Worm (Caenorhabditis elegans) whole organism, L4 larva: ENCODE measurements around the gene fbxb-39.

Source experiments
- D1046.2 ChIP-seq: fragments of 200-800 bp; sonication (Bioruptor generic); IDR thresholded peaks from 2 replicates; pipeline ENCODE4 v1.3.6; 2022; ENCODE audit warnings: missing genetic modification characterization, missing compliant biosample characterization
- F10B5.3 ChIP-seq: sonication (generic microtip); optimal IDR thresholded peaks from 2 replicates; lab custom pipeline; 2016; ENCODE audit warnings: mild to moderate bottlenecking, missing genetic modification characterization, missing compliant biosample characterization
- F37D6.2 ChIP-seq: sonication (generic microtip); optimal IDR thresholded peaks from 2 replicates; lab custom pipeline; 2016; ENCODE audit warnings: mild to moderate bottlenecking, missing genetic modification characterization, missing compliant biosample characterization
- F44E2.7 ChIP-seq: fragments of 200-800 bp; sonication (Bioruptor generic); IDR thresholded peaks from 2 replicates; pipeline ENCODE4 v2.1.2; 2022; ENCODE audit warnings: missing genetic modification characterization, missing compliant biosample characterization
- F49E8.2 ChIP-seq: sonication (generic microtip); optimal IDR thresholded peaks from 2 replicates; lab custom pipeline; 2016; ENCODE audit warnings: missing compliant biosample characterization, mild to moderate bottlenecking, missing genetic modification characterization, borderline replicate concordance
- Y5F2A.4 ChIP-seq: fragments of 200-800 bp; sonication (Bioruptor generic); optimal IDR thresholded peaks from 2 replicates; lab custom pipeline; 2018; ENCODE audit warnings: mild to moderate bottlenecking, missing genetic modification characterization, missing compliant biosample characterization
- Y75B8A.6 ChIP-seq: fragments of 200-800 bp; sonication (Bioruptor generic); IDR thresholded peaks from 2 replicates; pipeline ENCODE4 v1.3.6; 2022; ENCODE audit warnings: missing genetic modification reagents, missing genetic modification characterization, missing compliant biosample characterization
- ama-1 ChIP-seq: fragments of 150-350 bp; optimal IDR thresholded peaks from 2 replicates; lab custom pipeline; 2014; ENCODE audit warnings: inconsistent platforms, mixed read lengths
- ceh-44 ChIP-seq: fragments of 200-800 bp; sonication (Bioruptor generic); IDR thresholded peaks from 2 replicates; pipeline ENCODE4 v1.3.6; 2022; ENCODE audit warnings: missing genetic modification reagents, missing genetic modification characterization, missing compliant biosample characterization
- ceh-82 ChIP-seq: sonication (generic microtip); optimal IDR thresholded peaks from 2 replicates; lab custom pipeline; 2017; ENCODE audit warnings: missing biosample characterization, missing genetic modification characterization
- daf-8 ChIP-seq: fragments of 200-800 bp; sonication (Bioruptor generic); IDR thresholded peaks from 2 replicates; pipeline ENCODE4 v1.3.6; 2022; ENCODE audit warnings: missing genetic modification characterization, missing compliant biosample characterization
- dmd-6 ChIP-seq: fragments of 200-800 bp; sonication (Bioruptor generic); IDR thresholded peaks from 2 replicates; pipeline ENCODE4 v1.3.6; 2022; ENCODE audit warnings: missing genetic modification reagents, missing genetic modification characterization, missing compliant biosample characterization
- dmd-8 ChIP-seq: fragments of 200-800 bp; sonication (Bioruptor generic); IDR thresholded peaks from 2 replicates; pipeline ENCODE4 v1.3.6; 2022; ENCODE audit warnings: missing genetic modification characterization, missing compliant biosample characterization
- dve-1 ChIP-seq: sonication (generic microtip); optimal IDR thresholded peaks from 2 replicates; lab custom pipeline; 2017; ENCODE audit warnings: antibody characterized with exemption, mild to moderate bottlenecking, missing genetic modification characterization, missing compliant biosample characterization; ENCODE audit not compliant: insufficient read depth
- egl-43 ChIP-seq: fragments of 200-800 bp; sonication (Bioruptor generic); IDR thresholded peaks from 2 replicates; pipeline ENCODE4 v1.3.6; 2022; ENCODE audit warnings: missing genetic modification reagents, missing genetic modification characterization, missing compliant biosample characterization
- fkh-10 ChIP-seq: fragments of 150-350 bp; optimal IDR thresholded peaks from 2 replicates; lab custom pipeline; 2014; ENCODE audit warnings: missing biosample characterization, missing genetic modification reagents, missing genetic modification characterization
- gei-8 ChIP-seq: fragments of 200-800 bp; sonication (Bioruptor generic); optimal IDR thresholded peaks from 2 replicates; lab custom pipeline; 2018; ENCODE audit warnings: mild to moderate bottlenecking, missing genetic modification characterization, missing compliant biosample characterization
- hlh-11 ChIP-seq: fragments of 200-800 bp; sonication (Bioruptor generic); optimal IDR thresholded peaks from 2 replicates; lab custom pipeline; 2018; ENCODE audit warnings: mild to moderate bottlenecking, missing genetic modification characterization, missing compliant biosample characterization
- hlh-30 ChIP-seq: sonication (generic microtip); optimal IDR thresholded peaks from 2 replicates; lab custom pipeline; 2017; ENCODE audit warnings: antibody characterized with exemption, mild to moderate bottlenecking, missing genetic modification characterization, missing compliant biosample characterization; ENCODE audit not compliant: insufficient read depth
- hmg-1.1 ChIP-seq: fragments of 200-800 bp; sonication (Bioruptor generic); IDR thresholded peaks from 2 replicates; pipeline ENCODE4 v1.3.6; 2022; ENCODE audit warnings: missing genetic modification reagents, missing genetic modification characterization, missing compliant biosample characterization
- jun-1 ChIP-seq: fragments of 150-350 bp; optimal IDR thresholded peaks from 2 replicates; lab custom pipeline; 2014; ENCODE audit warnings: missing biosample characterization, missing genetic modification reagents, missing genetic modification characterization
- lin-1 ChIP-seq: fragments of 200-800 bp; sonication (Bioruptor generic); IDR thresholded peaks from 2 replicates; pipeline ENCODE4 v1.3.6; 2022; ENCODE audit warnings: missing genetic modification reagents, missing genetic modification characterization, missing compliant biosample characterization
- lin-38 ChIP-seq: fragments of 200-800 bp; sonication (Bioruptor generic); IDR thresholded peaks from 2 replicates; pipeline ENCODE4 v1.3.6; 2022; ENCODE audit warnings: missing genetic modification reagents, missing genetic modification characterization, missing compliant biosample characterization
- lin-39 ChIP-seq: fragments of 150-350 bp; optimal IDR thresholded peaks from 2 replicates; lab custom pipeline; 2014; ENCODE audit warnings: missing biosample characterization, missing genetic modification reagents, missing genetic modification characterization
- lsy-2 ChIP-seq, 2 experiments: fragments of 150-350 bp in 1 of 2; sonication (generic microtip) in 1 of 2; optimal IDR thresholded peaks; 2 replicates each; lab custom pipeline; 2014 to 2017; ENCODE audit warnings: missing biosample characterization in 2 of 2, missing genetic modification characterization in 2 of 2
- madf-5 ChIP-seq, 2 experiments: fragments of 200-800 bp; sonication (Bioruptor generic); IDR thresholded peaks; 2 replicates each; pipeline ENCODE4 v1.3.6; 2022; ENCODE audit warnings: missing compliant biosample characterization in 2 of 2, missing genetic modification characterization in 2 of 2
- madf-9 ChIP-seq: fragments of 200-800 bp; sonication (Bioruptor generic); conservative IDR thresholded peaks from 2 replicates; pipeline ENCODE4 v1.3.6; 2022; ENCODE audit warnings: missing genetic modification reagents, missing genetic modification characterization, missing compliant biosample characterization
- mdl-1 ChIP-seq, 2 experiments: fragments of 150-350 bp in 1 of 2; sonication (generic microtip) in 1 of 2; optimal IDR thresholded peaks; 2 replicates each; lab custom pipeline; 2014 to 2017; ENCODE audit warnings: missing biosample characterization in 2 of 2, missing genetic modification characterization in 2 of 2
- mep-1 ChIP-seq: fragments of 150-350 bp; sonication (generic microtip); optimal IDR thresholded peaks from 3 replicates; lab custom pipeline; 2014; ENCODE audit warnings: missing biosample characterization, missing genetic modification characterization
- mes-2 ChIP-seq: sonication (generic microtip); optimal IDR thresholded peaks from 2 replicates; lab custom pipeline; 2016; ENCODE audit warnings: missing genotype, mild to moderate bottlenecking, missing genetic modification characterization, missing compliant biosample characterization; ENCODE audit not compliant: poor library complexity, severe bottlenecking
- nhr-102 ChIP-seq: sonication (generic microtip); optimal IDR thresholded peaks from 2 replicates; lab custom pipeline; 2016; ENCODE audit warnings: mild to moderate bottlenecking, missing genetic modification characterization, moderate library complexity, missing compliant biosample characterization
- nhr-11 ChIP-seq: fragments of 150-350 bp; optimal IDR thresholded peaks from 2 replicates; lab custom pipeline; 2014; ENCODE audit warnings: missing biosample characterization, missing genetic modification characterization
- nhr-28 ChIP-seq: fragments of 150-350 bp; optimal IDR thresholded peaks from 2 replicates; lab custom pipeline; 2014; ENCODE audit warnings: missing biosample characterization, missing genetic modification characterization
- nhr-42 ChIP-seq: fragments of 200-800 bp; sonication (Bioruptor generic); IDR thresholded peaks from 2 replicates; pipeline ENCODE4 v1.3.6; 2022; ENCODE audit warnings: missing genetic modification characterization, missing compliant biosample characterization
- nhr-48 ChIP-seq: sonication (generic microtip); optimal IDR thresholded peaks from 2 replicates; lab custom pipeline; 2016; ENCODE audit warnings: mild to moderate bottlenecking, missing genetic modification characterization, missing compliant biosample characterization
- nhr-76 ChIP-seq: fragments of 150-350 bp; optimal IDR thresholded peaks from 2 replicates; lab custom pipeline; 2014; ENCODE audit warnings: missing biosample characterization, missing genetic modification characterization
- pha-4 ChIP-seq, 2 experiments: fragments of 150-350 bp in 1 of 2; fragments of 200-800 bp in 1 of 2; sonication (Bioruptor generic) in 1 of 2; IDR thresholded peaks in 1 of 2; optimal IDR thresholded peaks in 1 of 2; 2 replicates each; pipeline versions ENCODE4 v1.3.6 to Lab custom; 2014 to 2022; ENCODE audit warnings: missing genetic modification characterization in 2 of 2, missing genetic modification reagents in 2 of 2, missing biosample characterization in 1 of 2, missing compliant biosample characterization in 1 of 2
- php-3 ChIP-seq: fragments of 200-800 bp; sonication (Bioruptor generic); IDR thresholded peaks from 2 replicates; pipeline ENCODE4 v1.3.6; 2022; ENCODE audit warnings: missing genetic modification reagents, missing genetic modification characterization, missing compliant biosample characterization
- pqm-1 ChIP-seq: sonication (generic microtip); optimal IDR thresholded peaks from 2 replicates; lab custom pipeline; 2017; ENCODE audit warnings: missing biosample characterization, missing genetic modification characterization
- saeg-2 ChIP-seq: fragments of 200-800 bp; sonication (Bioruptor generic); IDR thresholded peaks from 2 replicates; pipeline ENCODE4 v1.3.6; 2022; ENCODE audit warnings: missing genetic modification reagents, missing genetic modification characterization, missing compliant biosample characterization
- set-16 ChIP-seq: fragments of 200-800 bp; sonication (Bioruptor generic); IDR thresholded peaks from 2 replicates; pipeline ENCODE4 v1.3.6; 2022; ENCODE audit warnings: missing genetic modification reagents, missing genetic modification characterization, missing compliant biosample characterization
- skn-1 ChIP-seq: fragments of 150-350 bp; optimal IDR thresholded peaks from 2 replicates; lab custom pipeline; 2014; ENCODE audit warnings: missing biosample characterization, missing genetic modification characterization
- spr-1 ChIP-seq: sonication (generic microtip); optimal IDR thresholded peaks from 2 replicates; lab custom pipeline; 2016; ENCODE audit warnings: mild to moderate bottlenecking, missing genetic modification characterization, missing compliant biosample characterization
- tag-97 ChIP-seq: fragments of 200-800 bp; sonication (Bioruptor generic); IDR thresholded peaks from 2 replicates; pipeline ENCODE4 v1.3.6; 2022; ENCODE audit warnings: missing genetic modification characterization, missing compliant biosample characterization
- tra-1 ChIP-seq: fragments of 200-800 bp; sonication (Bioruptor generic); IDR thresholded peaks from 2 replicates; pipeline ENCODE4 v1.3.6; 2022; ENCODE audit warnings: missing genetic modification reagents, missing genetic modification characterization, missing compliant biosample characterization
- unc-130 ChIP-seq: sonication (generic microtip); optimal IDR thresholded peaks from 2 replicates; lab custom pipeline; 2016; ENCODE audit warnings: missing genetic modification reagents, missing genetic modification characterization, missing compliant biosample characterization
- unc-39 ChIP-seq: sonication (generic microtip); optimal IDR thresholded peaks from 2 replicates; lab custom pipeline; 2017; ENCODE audit warnings: missing biosample characterization, missing genetic modification characterization
- unc-62 ChIP-seq, 3 experiments: fragments of 150-350 bp in 1 of 3; sonication (generic microtip); optimal IDR thresholded peaks in 2 of 3; peaks in 1 of 3; 1 replicate in 1 of 3; 2 replicates in 2 of 3; lab custom pipeline; 2014 to 2017; ENCODE audit warnings: missing biosample characterization in 3 of 3, missing genetic modification characterization in 3 of 3, missing genetic modification reagents in 3 of 3, missing genotype in 1 of 3
- vab-7 ChIP-seq: fragments of 200-800 bp; sonication (Bioruptor generic); IDR thresholded peaks from 2 replicates; pipeline ENCODE4 v1.3.6; 2022; ENCODE audit warnings: missing genetic modification reagents, missing genetic modification characterization, missing compliant biosample characterization
- zip-11 ChIP-seq: fragments of 200-800 bp; sonication (Bioruptor generic); IDR thresholded peaks from 2 replicates; pipeline ENCODE4 v1.3.6; 2022; ENCODE audit warnings: missing genetic modification characterization, missing compliant biosample characterization
- zip-2 ChIP-seq: fragments of 150-350 bp; optimal IDR thresholded peaks from 2 replicates; lab custom pipeline; 2014; ENCODE audit warnings: missing biosample characterization, missing genetic modification characterization

Gene fbxb-39

DNA sequence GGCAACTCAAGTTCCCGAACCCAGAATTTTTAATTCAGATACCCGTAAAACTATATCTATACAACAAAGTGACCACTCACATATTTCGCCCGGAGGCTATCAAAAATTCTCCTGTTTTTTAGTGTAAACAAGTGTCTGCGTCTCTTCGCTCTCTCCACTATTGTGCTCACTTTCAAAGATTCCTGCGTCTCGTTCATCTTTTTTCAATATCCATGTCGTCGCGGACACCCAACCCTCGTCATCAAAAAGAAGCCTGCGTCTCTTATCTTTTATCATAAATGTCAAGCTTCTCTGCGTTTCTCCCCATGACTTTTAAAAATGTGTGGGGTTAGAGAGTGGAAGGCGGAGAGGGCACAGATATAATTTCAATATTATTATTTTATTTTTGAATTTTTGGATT lies 44.5 kb upstream of the fbxb-39 start (continued):
- no peak for TF ChIP-seq skn-1 (tag; lab: Kevin White, UChicago)
- TF ChIP-seq dmd-8 (GFP tag; lab: Robert Waterston, UW), result no peak
- TF ChIP-seq pqm-1 (tag; lab: Kevin White, UChicago), result no peak
- peak; percentile 59 for TF ChIP-seq hlh-30
- TF ChIP-seq jun-1 (tag; lab: Kevin White, UChicago), result no peak
- no peak for TF ChIP-seq F49E8.2 (tag; lab: Kevin White, UChicago)
- no peak for TF ChIP-seq php-3
- no peak for TF ChIP-seq ceh-82 (tag; lab: Kevin White, UChicago)
- TF ChIP-seq Y5F2A.4 (GFP tag; lab: Kevin White, UChicago), result no peak
- TF ChIP-seq lin-39 (tag; lab: Kevin White, UChicago), result no peak
- TF ChIP-seq zip-2 (tag; lab: Kevin White, UChicago), result no peak
- no peak for TF ChIP-seq gei-8
- TF ChIP-seq mes-2 (tag; lab: Kevin White, UChicago), result peak; percentile 31
- no peak for TF ChIP-seq F44E2.7 (GFP tag; lab: Robert Waterston, UW)
- TF ChIP-seq nhr-11 (tag; lab: Kevin White, UChicago), result peak; percentile 66
- no peak for TF ChIP-seq unc-39 (tag; lab: Kevin White, UChicago)
- no peak for TF ChIP-seq ama-1 (lab: Kevin White, UChicago)
- no peak for TF ChIP-seq ceh-44 (GFP tag; lab: Robert Waterston, UW)
- no peak for TF ChIP-seq nhr-76
- TF ChIP-seq hmg-1.1, result peak; percentile 41; the same call in 1 of the 2 replicates
- TF ChIP-seq mdl-1 (tag; optimal IDR thresholded peaks at IDR 0.05; lab: Kevin White, UChicago), result peak in 1 of 2 experiments; percentile 65
- TF ChIP-seq egl-43, result no peak
- TF ChIP-seq lin-38 (GFP tag; lab: Robert Waterston, UW), result no peak
- no peak for TF ChIP-seq nhr-48 (tag; lab: Kevin White, UChicago)
- TF ChIP-seq madf-9 (GFP tag; lab: Robert Waterston, UW), result no peak
- TF ChIP-seq F37D6.2 (tag; lab: Kevin White, UChicago), result peak; percentile 20
- no peak for TF ChIP-seq vab-7 (GFP tag; lab: Robert Waterston, UW)
- TF ChIP-seq Y75B8A.6, result no peak
- TF ChIP-seq dve-1 (tag; lab: Kevin White, UChicago), result peak; percentile 65
- TF ChIP-seq set-16 (GFP tag; lab: Robert Waterston, UW), result no peak
- TF ChIP-seq pha-4 (GFP tag; IDR thresholded peaks at IDR 0.05; lab: Robert Waterston, UW), result no peak
- peak; percentile 25 for TF ChIP-seq pha-4 (tag; optimal IDR thresholded peaks at IDR 0.05; lab: Kevin White, UChicago)
- no peak for TF ChIP-seq madf-5 (GFP tag; IDR thresholded peaks at IDR 0.05; lab: Robert Waterston, UW)
- TF ChIP-seq lin-1 (GFP tag; lab: Robert Waterston, UW), result no peak
- TF ChIP-seq hlh-11 (tag; lab: Kevin White, UChicago), result peak; percentile 54
- no peak for TF ChIP-seq nhr-102 (tag; lab: Kevin White, UChicago)
- no peak for TF ChIP-seq saeg-2 (GFP tag; lab: Robert Waterston, UW)
- no peak for TF ChIP-seq daf-8
- TF ChIP-seq zip-11 (GFP tag; lab: Robert Waterston, UW), result no peak
- TF ChIP-seq D1046.2 (GFP tag; lab: Robert Waterston, UW), result no peak
- peak in 1 of 2 experiments; percentile 34 for TF ChIP-seq unc-62 (GFP tag; optimal IDR thresholded peaks at IDR 0.05 in 1 of 2; lab: Kevin White, UChicago)
- TF ChIP-seq unc-62 (tag; optimal IDR thresholded peaks at IDR 0.05; lab: Kevin White, UChicago), result no peak
- no peak for TF ChIP-seq nhr-42 (GFP tag; lab: Robert Waterston, UW)
- TF ChIP-seq dmd-6, result no peak
- no peak for TF ChIP-seq nhr-28 (tag; lab: Kevin White, UChicago)
- peak; percentile 69 for TF ChIP-seq fkh-10 (GFP tag; lab: Kevin White, UChicago)
- TF ChIP-seq unc-130 (GFP tag; lab: Kevin White, UChicago), result no peak
- TF ChIP-seq mep-1 (tag; lab: Kevin White, UChicago), result peak; percentile 26
- peak in 1 of 2 experiments; percentile 57 for TF ChIP-seq lsy-2 (tag; optimal IDR thresholded peaks at IDR 0.05; lab: Kevin White, UChicago)
- TF ChIP-seq tra-1 (GFP tag; lab: Robert Waterston, UW), result no peak
- TF ChIP-seq tag-97 (GFP tag; lab: Robert Waterston, UW), result no peak
- no peak for TF ChIP-seq spr-1 (tag; lab: Kevin White, UChicago)
- TF ChIP-seq F10B5.3 (tag; lab: Kevin White, UChicago), result no peak
